Worm (Caenorhabditis elegans) whole organism, early embryonic: Measurements from ENCODE around the gene npr-26.

Source experiments
- B0310.2 ChIP-seq: sonication (generic microtip); optimal IDR thresholded peaks from 2 replicates; lab custom pipeline; 2016; ENCODE audit warnings: mild to moderate bottlenecking, missing genetic modification characterization, missing compliant biosample characterization
- ama-1 ChIP-seq: fragments of 150-350 bp; optimal IDR thresholded peaks from 2 replicates; lab custom pipeline; 2014
- ceh-13 ChIP-seq: fragments of 200-800 bp; sonication (Bioruptor generic); optimal IDR thresholded peaks from 2 replicates; lab custom pipeline; 2018; ENCODE audit warnings: mild to moderate bottlenecking, missing genetic modification characterization, missing compliant biosample characterization
- flt-1 ChIP-seq: fragments of 200-800 bp; sonication (Bioruptor generic); IDR thresholded peaks from 2 replicates; pipeline ENCODE4 v1.3.6; 2022; ENCODE audit warnings: missing genetic modification characterization, missing compliant biosample characterization
- hnd-1 ChIP-seq: sonication (generic microtip); optimal IDR thresholded peaks from 2 replicates; lab custom pipeline; 2016; ENCODE audit warnings: missing genetic modification characterization, missing compliant biosample characterization
- pes-1 ChIP-seq: fragments of 200-800 bp; sonication (Bioruptor generic); IDR thresholded peaks from 2 replicates; pipeline ENCODE4 v1.3.6; 2022; ENCODE audit warnings: missing genetic modification reagents, missing genetic modification characterization, missing compliant biosample characterization
- sea-1 ChIP-seq: fragments of 200-800 bp; sonication (Bioruptor generic); conservative IDR thresholded peaks from 2 replicates; pipeline ENCODE4 v1.3.6; 2022; ENCODE audit warnings: missing genetic modification characterization, missing compliant biosample characterization
- tbx-11 ChIP-seq: fragments of 200-800 bp; sonication (Bioruptor generic); IDR thresholded peaks from 2 replicates; pipeline ENCODE4 v1.3.6; 2022; ENCODE audit warnings: missing genetic modification characterization, missing compliant biosample characterization

- no peak for TF ChIP-seq pes-1 (GFP tag; lab: Robert Waterston, UW)
- no peak for TF ChIP-seq B0310.2 (tag; lab: Kevin White, UChicago)
- no peak for TF ChIP-seq sea-1 (GFP tag; lab: Robert Waterston, UW)
- no peak for TF ChIP-seq ama-1
- no peak for TF ChIP-seq hnd-1
- TF ChIP-seq tbx-11 (GFP tag; lab: Robert Waterston, UW) = no peak
- TF ChIP-seq flt-1 (GFP tag; lab: Robert Waterston, UW) = no peak
- no peak for TF ChIP-seq ceh-13 (GFP tag; lab: Kevin White, UChicago)
Observed at ce11 chrIV:17461222-17461707, 43.6 kb upstream of the npr-26 start, which contains the start of gene rif-1.1.
